Fruit fly (Drosophila melanogaster) S2 (cell line): Measurements from ENCODE around the gene spict.

Experiments used
- CG8478 ChIP-seq: fragments of >200 bp; optimal IDR thresholded peaks from 2 replicates; lab custom pipeline; 2018
- CTCF ChIP-seq, 2 experiments: fragments of >200 bp; optimal IDR thresholded peaks; 2 replicates each; lab custom pipeline; 2018

DNA sequence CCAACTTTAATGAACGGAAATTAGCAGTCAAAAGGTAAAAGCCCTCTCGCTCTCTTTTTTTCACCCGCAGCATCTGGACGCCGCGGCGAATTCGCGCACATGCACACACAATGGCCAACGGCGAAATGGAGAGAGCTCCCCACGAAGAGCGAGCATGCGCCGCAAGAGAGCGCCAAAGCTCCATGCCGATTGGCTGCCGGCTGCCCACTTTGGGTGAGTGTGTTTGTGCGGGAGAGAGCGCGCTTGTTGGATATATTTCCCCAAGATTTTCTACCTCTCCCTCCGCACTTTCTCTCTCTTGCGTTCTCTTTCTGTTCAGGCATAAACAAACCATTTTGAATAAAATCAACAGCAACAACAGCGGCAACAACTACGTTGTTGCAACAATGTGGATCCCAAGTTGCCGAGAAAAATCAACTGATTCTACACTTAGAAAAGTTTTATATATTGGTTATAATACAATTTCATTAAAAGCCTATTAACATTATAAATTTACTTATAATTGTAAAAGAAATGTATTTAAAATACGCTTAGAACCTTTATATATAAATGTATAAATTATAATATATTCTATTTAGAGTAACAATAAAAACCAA lies 48.7 kb upstream of the spict start:
- TF ChIP-seq CG8478 (lab: Kevin White, UChicago) (no peak), CTCF (optimal IDR thresholded peaks at IDR 0.05; lab: Kevin White, UChicago) (no peak)
